Worm (Caenorhabditis elegans): ENCODE data around the gene R01H2.7.

DNA sequence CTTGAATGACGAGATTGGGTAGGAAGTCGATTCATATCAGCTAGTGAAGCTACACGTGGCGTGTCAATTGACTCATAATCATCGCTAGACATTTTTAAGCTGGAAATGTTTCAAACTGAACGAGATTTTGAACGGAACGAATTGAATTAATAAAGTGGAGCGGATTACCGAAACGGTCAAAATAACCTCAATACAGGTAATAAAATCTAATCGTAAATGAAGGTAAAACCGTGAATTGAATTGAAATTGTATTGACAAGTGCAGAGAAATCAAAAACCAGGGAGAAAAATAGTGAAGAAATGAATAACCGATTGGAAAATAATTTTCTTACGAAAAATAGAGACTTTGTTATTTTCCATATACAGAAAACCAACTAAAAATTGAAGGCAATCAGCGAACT is 16.4 kb downstream of the R01H2.7 start, which contains the start of gene cyk-1:
- TF ChIP-seq ama-1 (optimal IDR thresholded peaks at IDR 0.05) (no peak), ets-7 (tag; optimal IDR thresholded peaks at IDR 0.05) (no peak), pes-1 (GFP tag; IDR thresholded peaks at IDR 0.05) (no peak), tra-4 (tag; optimal IDR thresholded peaks at IDR 0.05) (no peak), sea-1 (GFP tag; conservative IDR thresholded peaks at IDR 0.05) (no peak), F13C5.2 (tag; optimal IDR thresholded peaks at IDR 0.05) (no peak), flt-1 (GFP tag; IDR thresholded peaks at IDR 0.05) (no peak), ceh-36 (tag; optimal IDR thresholded peaks at IDR 0.05) (no peak), B0310.2 (tag; optimal IDR thresholded peaks at IDR 0.05) (no peak), tbx-11 (GFP tag; IDR thresholded peaks at IDR 0.05) (no peak)

All from whole organism, early embryonic.